Fruit fly (Drosophila melanogaster): ENCODE measurements around the gene cact.

DNA sequence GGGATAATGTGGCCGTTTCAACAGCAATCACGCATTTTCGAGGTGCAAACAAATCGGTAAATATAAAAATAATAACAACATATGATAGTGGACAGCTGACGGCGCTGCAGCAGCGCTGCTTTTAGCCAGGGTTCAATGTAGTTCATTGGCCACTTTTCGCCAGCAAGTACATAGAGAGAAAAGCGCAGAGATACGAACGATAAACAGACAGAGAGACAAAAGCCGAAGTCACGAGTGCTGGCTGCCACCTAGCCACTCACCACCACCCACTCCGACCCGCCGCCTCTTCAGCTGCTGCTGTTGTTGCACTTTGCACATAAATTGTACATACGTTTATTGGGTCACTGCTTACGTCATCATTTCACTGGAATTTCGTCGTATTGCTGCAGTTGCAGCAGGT, 43.2 kb downstream of the cact start:
- TF ChIP-seq CTCF (optimal IDR thresholded peaks at IDR 0.05) (no peak), CG8478 (optimal IDR thresholded peaks at IDR 0.05) (no peak)

Measured in S2 (cell line).